Worm (Caenorhabditis elegans): ENCODE data around the gene ZK637.14.

Gene ZK637.14

DNA sequence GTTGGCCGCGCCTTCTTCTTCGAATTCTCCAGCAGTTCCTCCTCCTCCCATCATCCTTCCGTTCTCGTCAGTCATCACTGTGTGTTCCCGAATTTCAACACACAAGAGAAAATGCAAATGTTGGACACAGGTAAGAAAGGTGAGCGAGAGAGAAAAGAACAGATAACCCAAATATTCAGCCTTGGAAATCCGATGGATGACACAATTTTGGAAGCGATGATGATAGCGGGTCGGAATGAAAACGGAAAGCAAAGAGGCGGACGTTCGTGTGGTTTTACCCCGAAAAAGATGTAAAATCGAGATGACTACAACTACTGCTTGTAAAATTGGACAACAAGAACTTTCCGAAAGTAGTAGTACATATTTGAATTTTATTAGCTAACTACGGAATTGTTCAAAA lies 49.1 kb downstream of the ZK637.14 start:
- TF ChIP-seq ces-1 (GFP tag; optimal IDR thresholded peaks at IDR 0.05) (no peak), F44E2.7 (GFP tag; IDR thresholded peaks at IDR 0.05) (no peak), snpc-1.2 (GFP tag; IDR thresholded peaks at IDR 0.05) (no peak), unc-62 (GFP tag; optimal IDR thresholded peaks at IDR 0.05 in 1 of 2) (peak in 1 of 2 experiments; percentile 83), unc-62 (tag; optimal IDR thresholded peaks at IDR 0.05) (no peak), tag-97 (GFP tag; IDR thresholded peaks at IDR 0.05) (no peak), arid-1 (GFP tag; conservative IDR thresholded peaks at IDR 0.05) (no peak)

Measured in whole organism, L4 larva.